Fruit fly (Drosophila melanogaster) whole organism, embryonic: ENCODE measurements around the gene CG44001.

Source experiments
- BEAF-32 ChIP-seq: fragments of 200-800 bp; sonication (Bioruptor generic); optimal IDR thresholded peaks from 3 replicates; lab custom pipeline; 2017; ENCODE audit warnings: missing biosample characterization, missing genetic modification characterization, mild to moderate bottlenecking, moderate library complexity, missing genetic modification reagents
- Bgb ChIP-seq: fragments of 200-800 bp; sonication (Bioruptor generic); IDR thresholded peaks from 2 replicates; pipeline ENCODE4 v1.3.6; 2022; ENCODE audit warnings: missing biosample characterization, missing genetic modification characterization; ENCODE audit not compliant: partially characterized antibody
- CG10267 ChIP-seq: fragments of 200-800 bp; sonication (Bioruptor generic); optimal IDR thresholded peaks from 2 replicates; lab custom pipeline; 2018; ENCODE audit warnings: missing biosample characterization, mild to moderate bottlenecking, missing genetic modification characterization, moderate library complexity
- CG10959 ChIP-seq: fragments of 200-800 bp; sonication (Bioruptor generic); IDR thresholded peaks from 2 replicates; pipeline ENCODE4 v1.3.6; 2022; ENCODE audit warnings: missing biosample characterization, missing genetic modification characterization
- CG11696 ChIP-seq: fragments of 200-800 bp; sonication (Bioruptor generic); IDR thresholded peaks from 2 replicates; pipeline ENCODE4 v1.3.6; 2022; ENCODE audit warnings: missing biosample characterization, missing genetic modification characterization
- CG15011 ChIP-seq: fragments of 200-800 bp; sonication (Bioruptor generic); optimal IDR thresholded peaks from 3 replicates; lab custom pipeline; 2018; ENCODE audit warnings: missing biosample characterization, mild to moderate bottlenecking, missing genetic modification characterization
- CG15479 ChIP-seq: fragments of 200-800 bp; sonication (Bioruptor generic); optimal IDR thresholded peaks from 3 replicates; lab custom pipeline; 2019; ENCODE audit warnings: missing biosample characterization, mild to moderate bottlenecking, missing genetic modification characterization, moderate library complexity
- CG1602 ChIP-seq: fragments of 200-800 bp; sonication (Bioruptor generic); optimal IDR thresholded peaks from 3 replicates; lab custom pipeline; 2016; ENCODE audit warnings: missing biosample characterization, missing genetic modification characterization
- CG17829 ChIP-seq: fragments of 200-800 bp; optimal IDR thresholded peaks from 2 replicates; lab custom pipeline; 2019; ENCODE audit warnings: missing biosample characterization, mild to moderate bottlenecking, missing genetic modification characterization, moderate library complexity
- CG31365 ChIP-seq: fragments of 200-800 bp; sonication (Bioruptor generic); optimal IDR thresholded peaks from 2 replicates; lab custom pipeline; 2018; ENCODE audit warnings: missing biosample characterization, mild to moderate bottlenecking, missing genetic modification characterization
- CG5245 ChIP-seq: fragments of 200-800 bp; sonication (Bioruptor generic); optimal IDR thresholded peaks from 3 replicates; lab custom pipeline; 2016; ENCODE audit warnings: missing biosample characterization, missing genetic modification characterization
- CG6765 ChIP-seq: fragments of 200-800 bp; sonication (Bioruptor generic); optimal IDR thresholded peaks from 3 replicates; lab custom pipeline; 2017; ENCODE audit warnings: missing biosample characterization, mild to moderate bottlenecking, missing genetic modification characterization
- CG7357 ChIP-seq: fragments of 200-800 bp; sonication (Bioruptor generic); IDR thresholded peaks from 3 replicates; pipeline ENCODE4 v1.3.6; 2022; ENCODE audit warnings: missing biosample characterization, missing genetic modification characterization
- CG8089 ChIP-seq: fragments of 200-800 bp; sonication (Bioruptor generic); optimal IDR thresholded peaks from 3 replicates; lab custom pipeline; 2016; ENCODE audit warnings: missing biosample characterization, missing genetic modification characterization
- CG8281 ChIP-seq: fragments of 200-800 bp; sonication (Bioruptor generic); optimal IDR thresholded peaks from 2 replicates; lab custom pipeline; 2018; ENCODE audit warnings: missing biosample characterization, mild to moderate bottlenecking, missing genetic modification characterization, moderate library complexity
- CG8944 ChIP-seq: fragments of 200-800 bp; sonication (Bioruptor generic); optimal IDR thresholded peaks from 3 replicates; lab custom pipeline; 2016; ENCODE audit warnings: missing biosample characterization, missing genetic modification characterization
- CTCF ChIP-seq: fragments of 200-800 bp; sonication (Bioruptor generic); optimal IDR thresholded peaks from 2 replicates; lab custom pipeline; 2017; ENCODE audit warnings: missing biosample characterization, mild to moderate bottlenecking, missing genetic modification characterization, moderate library complexity
- Chrac-16 ChIP-seq: fragments of 200-800 bp; sonication (Bioruptor generic); optimal IDR thresholded peaks from 3 replicates; lab custom pipeline; 2016; ENCODE audit warnings: missing biosample characterization, missing genetic modification characterization
- Dbx ChIP-seq: fragments of 200-800 bp; sonication (Bioruptor generic); IDR thresholded peaks from 3 replicates; pipeline ENCODE4 v1.3.6; 2022; ENCODE audit warnings: missing biosample characterization, missing genetic modification characterization
- Fer3 ChIP-seq: fragments of 200-800 bp; sonication (Bioruptor generic); optimal IDR thresholded peaks from 2 replicates; lab custom pipeline; 2018; ENCODE audit warnings: missing biosample characterization, mild to moderate bottlenecking, missing genetic modification characterization, moderate library complexity
- Gsc ChIP-seq: fragments of 200-800 bp; sonication (Bioruptor generic); IDR thresholded peaks from 2 replicates; pipeline ENCODE4 v1.3.6; 2022; ENCODE audit warnings: missing biosample characterization, missing genetic modification characterization
- HLH3B ChIP-seq: fragments of 200-800 bp; sonication (Bioruptor generic); IDR thresholded peaks from 2 replicates; pipeline ENCODE4 v1.3.6; 2022; ENCODE audit warnings: missing biosample characterization, missing genetic modification characterization
- Hmr ChIP-seq: fragments of 200-800 bp; sonication (Bioruptor generic); optimal IDR thresholded peaks from 3 replicates; lab custom pipeline; 2017; ENCODE audit warnings: mild to moderate bottlenecking, missing biosample characterization, missing genetic modification reagents, missing genetic modification characterization
- Hr51 ChIP-seq, 2 experiments: fragments of 200-800 bp; sonication (Bioruptor generic); optimal IDR thresholded peaks; 2 replicates in 1 of 2; 3 replicates in 1 of 2; lab custom pipeline; 2016 to 2018; ENCODE audit warnings: missing biosample characterization in 2 of 2, missing genetic modification characterization in 2 of 2, mild to moderate bottlenecking in 1 of 2, moderate library complexity in 1 of 2
- MTF-1 ChIP-seq: fragments of 200-800 bp; sonication (Bioruptor generic); optimal IDR thresholded peaks from 2 replicates; lab custom pipeline; 2018; ENCODE audit warnings: missing biosample characterization, mild to moderate bottlenecking, missing genetic modification characterization, borderline replicate concordance
- Meics ChIP-seq: fragments of 200-800 bp; sonication (Bioruptor generic); optimal IDR thresholded peaks from 2 replicates; lab custom pipeline; 2017; ENCODE audit warnings: missing biosample characterization, mild to moderate bottlenecking, missing genetic modification characterization
- Nf-YB ChIP-seq: fragments of 200-800 bp; sonication (Bioruptor generic); optimal IDR thresholded peaks from 3 replicates; lab custom pipeline; 2019; ENCODE audit warnings: missing biosample characterization, mild to moderate bottlenecking, missing genetic modification characterization, moderate library complexity
- Oli ChIP-seq: fragments of 200-800 bp; sonication (Bioruptor generic); optimal IDR thresholded peaks from 2 replicates; lab custom pipeline; 2018; ENCODE audit warnings: missing biosample characterization, mild to moderate bottlenecking, missing genetic modification characterization, moderate library complexity
- Optix ChIP-seq: fragments of 200-800 bp; sonication (Bioruptor generic); IDR thresholded peaks from 3 replicates; pipeline ENCODE4 v1.3.6; 2022; ENCODE audit warnings: missing biosample characterization, missing genetic modification characterization
- Sox102F ChIP-seq: fragments of 200-800 bp; sonication (Bioruptor generic); optimal IDR thresholded peaks from 2 replicates; lab custom pipeline; 2018; ENCODE audit warnings: missing biosample characterization, mild to moderate bottlenecking, missing genetic modification characterization, moderate library complexity
- Sry-β ChIP-seq: fragments of 200-800 bp; sonication (Bioruptor generic); optimal IDR thresholded peaks from 2 replicates; lab custom pipeline; 2018; ENCODE audit warnings: missing biosample characterization, mild to moderate bottlenecking, missing genetic modification characterization, moderate library complexity
- Sry-δ ChIP-seq: fragments of 200-800 bp; sonication (Bioruptor generic); optimal IDR thresholded peaks from 2 replicates; lab custom pipeline; 2016; ENCODE audit warnings: missing biosample characterization, missing genetic modification characterization
- Vsx1 ChIP-seq: fragments of 200-800 bp; sonication (Bioruptor generic); optimal IDR thresholded peaks from 2 replicates; lab custom pipeline; 2017; ENCODE audit warnings: missing biosample characterization, mild to moderate bottlenecking, missing genetic modification characterization, missing genetic modification reagents
- YL-1 ChIP-seq: fragments of 200-800 bp; sonication (Bioruptor generic); optimal IDR thresholded peaks from 3 replicates; lab custom pipeline; 2017; ENCODE audit warnings: missing biosample characterization, mild to moderate bottlenecking, missing genetic modification characterization
- cas ChIP-seq: fragments of 200-800 bp; sonication (Bioruptor generic); IDR thresholded peaks from 2 replicates; pipeline ENCODE4 v1.3.6; 2022; ENCODE audit warnings: missing biosample characterization, missing genetic modification characterization
- cato ChIP-seq: fragments of 200-800 bp; sonication (Bioruptor generic); optimal IDR thresholded peaks from 2 replicates; lab custom pipeline; 2016; ENCODE audit warnings: missing biosample characterization, missing genetic modification characterization, borderline replicate concordance
- corto ChIP-seq: fragments of 200-800 bp; sonication (Bioruptor generic); optimal IDR thresholded peaks from 2 replicates; lab custom pipeline; 2016; ENCODE audit warnings: missing biosample characterization, mild to moderate bottlenecking, missing genetic modification characterization, moderate library complexity
- dmrt11E ChIP-seq: fragments of 200-800 bp; sonication (Bioruptor generic); optimal IDR thresholded peaks from 3 replicates; lab custom pipeline; 2018; ENCODE audit warnings: missing biosample characterization, mild to moderate bottlenecking, missing genetic modification characterization, moderate library complexity
- fd3F ChIP-seq: fragments of 200-800 bp; sonication (Bioruptor generic); optimal IDR thresholded peaks from 2 replicates; lab custom pipeline; 2018; ENCODE audit warnings: missing biosample characterization, mild to moderate bottlenecking, missing genetic modification characterization, moderate library complexity
- ham ChIP-seq: fragments of 200-800 bp; sonication (Bioruptor generic); IDR thresholded peaks from 2 replicates; pipeline ENCODE4 v1.3.6; 2022; ENCODE audit warnings: missing biosample characterization, missing genetic modification characterization
- lbe ChIP-seq: fragments of 200-800 bp; sonication (Bioruptor generic); optimal IDR thresholded peaks from 2 replicates; lab custom pipeline; 2016; ENCODE audit warnings: missing biosample characterization, mild to moderate bottlenecking, missing genetic modification characterization
- maf-S ChIP-seq: fragments of 200-800 bp; sonication (Bioruptor generic); optimal IDR thresholded peaks from 2 replicates; lab custom pipeline; 2016; ENCODE audit warnings: missing biosample characterization, missing genetic modification characterization
- onecut ChIP-seq: fragments of 200-800 bp; sonication (Bioruptor generic); IDR thresholded peaks from 2 replicates; pipeline ENCODE4 v1.3.6; 2022; ENCODE audit warnings: missing biosample characterization, missing genetic modification characterization
- otp ChIP-seq: fragments of 200-800 bp; sonication (Bioruptor generic); IDR thresholded peaks from 3 replicates; pipeline ENCODE4, ENCODE4 v1.3.6; 2022; ENCODE audit warnings: missing biosample characterization, missing genetic modification characterization
- run ChIP-seq: fragments of 200-800 bp; sonication (Bioruptor generic); optimal IDR thresholded peaks from 3 replicates; lab custom pipeline; 2018; ENCODE audit warnings: missing biosample characterization, mild to moderate bottlenecking, missing genetic modification characterization
- sob ChIP-seq: fragments of 200-800 bp; sonication (Bioruptor generic); IDR thresholded peaks from 2 replicates; pipeline ENCODE4 v1.3.6; 2022; ENCODE audit warnings: missing biosample characterization, missing genetic modification characterization
- sr ChIP-seq: fragments of 200-800 bp; sonication (Bioruptor generic); IDR thresholded peaks from 3 replicates; pipeline ENCODE4 v1.3.6; 2022; ENCODE audit warnings: missing biosample characterization, missing genetic modification characterization
- stwl ChIP-seq: fragments of 200-800 bp; sonication (Bioruptor generic); optimal IDR thresholded peaks from 3 replicates; lab custom pipeline; 2018; ENCODE audit warnings: missing biosample characterization, mild to moderate bottlenecking, missing genetic modification characterization, moderate library complexity
- wor ChIP-seq: fragments of 200-800 bp; sonication (Bioruptor generic); IDR thresholded peaks from 2 replicates; pipeline ENCODE4 v1.3.6; 2022; ENCODE audit warnings: missing biosample characterization, missing genetic modification characterization
- zen ChIP-seq: fragments of 200-800 bp; sonication (Bioruptor generic); optimal IDR thresholded peaks from 3 replicates; lab custom pipeline; 2018; ENCODE audit warnings: missing biosample characterization, mild to moderate bottlenecking, missing genetic modification characterization, moderate library complexity

Gene CG44001

DNA sequence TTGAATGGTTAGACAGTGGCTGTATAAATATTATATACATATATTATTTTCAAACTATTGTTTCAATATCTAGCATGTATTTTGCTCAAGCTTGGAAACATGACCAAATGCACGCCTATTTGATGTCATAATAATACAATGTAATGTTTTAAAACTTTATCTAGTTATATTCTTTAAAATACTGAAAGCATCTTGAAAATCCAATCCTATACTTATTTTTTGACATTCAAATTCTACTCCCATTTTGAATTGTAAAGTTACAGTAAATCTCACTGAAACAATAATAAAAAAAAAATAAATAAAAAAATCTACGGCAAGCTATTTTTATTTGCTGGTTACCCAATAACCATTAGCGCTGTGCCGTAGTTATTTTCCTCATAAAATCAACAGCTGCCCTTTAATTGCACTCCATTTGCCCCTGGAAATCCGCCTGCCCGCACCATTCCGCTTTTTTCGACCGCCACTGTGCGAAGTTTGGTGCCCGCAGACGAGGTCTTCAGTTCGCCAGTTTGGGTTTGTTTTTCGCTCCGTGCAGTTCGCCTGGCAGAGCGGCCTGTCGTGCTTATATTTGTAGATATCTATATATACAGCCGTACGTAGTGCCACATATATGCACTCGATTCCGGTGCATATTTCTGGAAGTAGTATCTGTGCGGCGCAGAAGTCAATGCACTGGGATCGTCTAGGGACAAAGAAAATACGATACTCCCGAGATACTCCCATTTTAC lies 2.0 kb downstream of the CG44001 start (continued):
- TF ChIP-seq Sry-δ (GFP tag; lab: Kevin White, UChicago) = no peak
- TF ChIP-seq Hmr = peak; percentile 48
- TF ChIP-seq CG11696 = peak; percentile 41; the same call in 1 of the 2 replicates
- no peak for TF ChIP-seq BEAF-32 (GFP tag; lab: Kevin White, UChicago)
- TF ChIP-seq sob (GFP tag; lab: Robert Waterston, UW) = no peak
- peak; percentile 7 to 73 for TF ChIP-seq Hr51 (GFP tag; optimal IDR thresholded peaks at IDR 0.05; lab: Kevin White, UChicago)
- peak; percentile 30 for TF ChIP-seq Vsx1 (GFP tag; lab: Kevin White, UChicago)
- TF ChIP-seq Dbx (GFP tag; lab: Robert Waterston, UW) = no peak
- peak; percentile 33 for TF ChIP-seq onecut (GFP tag; lab: Robert Waterston, UW)
- TF ChIP-seq wor (GFP tag; lab: Robert Waterston, UW) = no peak
- TF ChIP-seq lbe = no peak
- peak; percentile 18 for TF ChIP-seq CTCF (GFP tag; lab: Kevin White, UChicago)
- TF ChIP-seq HLH3B = peak; percentile 25
- peak; percentile 67 for TF ChIP-seq Sox102F (GFP tag; lab: Kevin White, UChicago)
- TF ChIP-seq CG8281 = no peak
- TF ChIP-seq otp (GFP tag; lab: Robert Waterston, UW) = no peak
- TF ChIP-seq YL-1 (GFP tag; lab: Kevin White, UChicago) = no peak
- peak; percentile 68 for TF ChIP-seq Meics (GFP tag; lab: Kevin White, UChicago)
- TF ChIP-seq CG15011 (GFP tag; lab: Kevin White, UChicago) = peak; percentile 21
- no peak for TF ChIP-seq CG15479 (GFP tag; lab: Kevin White, UChicago)
- TF ChIP-seq CG7357 (GFP tag; lab: Robert Waterston, UW) = no peak
- peak; percentile 26 for TF ChIP-seq CG6765 (GFP tag; lab: Kevin White, UChicago)
- TF ChIP-seq Bgb (GFP tag; lab: Robert Waterston, UW) = no peak
- no peak for TF ChIP-seq Sry-β (GFP tag; lab: Kevin White, UChicago)
- peak; percentile 41 for TF ChIP-seq fd3F (GFP tag; lab: Kevin White, UChicago)
- TF ChIP-seq run (tag; lab: Kevin White, UChicago) = peak; percentile 24
- no peak for TF ChIP-seq cas (GFP tag; lab: Robert Waterston, UW)
- TF ChIP-seq CG5245 (GFP tag; lab: Kevin White, UChicago) = no peak
- TF ChIP-seq maf-S (GFP tag; lab: Kevin White, UChicago) = peak; percentile 4
- peak; percentile 29 for TF ChIP-seq CG1602
- TF ChIP-seq Gsc (GFP tag; lab: Robert Waterston, UW) = no peak
- peak; percentile 53 for TF ChIP-seq CG8944
- TF ChIP-seq corto (GFP tag; lab: Kevin White, UChicago) = no peak
- peak; percentile 31 for TF ChIP-seq dmrt11E
- no peak for TF ChIP-seq cato
- peak; percentile 43 for TF ChIP-seq Nf-YB (GFP tag; lab: Kevin White, UChicago)
- no peak for TF ChIP-seq stwl (tag; lab: Kevin White, UChicago)
- TF ChIP-seq CG10267 (tag; lab: Kevin White, UChicago) = peak; percentile 53
- TF ChIP-seq Optix = no peak
- TF ChIP-seq CG31365 = no peak
- TF ChIP-seq Fer3 (tag; lab: Kevin White, UChicago) = peak; percentile 21
- TF ChIP-seq zen (tag; lab: Kevin White, UChicago) = no peak
- TF ChIP-seq CG10959 (GFP tag; lab: Robert Waterston, UW) = no peak
- TF ChIP-seq MTF-1 (GFP tag; lab: Kevin White, UChicago) = peak; percentile 5
- peak; percentile 42 for TF ChIP-seq CG17829 (tag; lab: Kevin White, UChicago)
- no peak; the same call in 1 of the 2 replicates for TF ChIP-seq ham (GFP tag; lab: Robert Waterston, UW)
- peak; percentile 66 for TF ChIP-seq Oli
- peak; percentile 40; the same call in 1 of the 3 replicates for TF ChIP-seq sr (GFP tag; lab: Robert Waterston, UW)
- no peak for TF ChIP-seq Chrac-16
- peak; percentile 13 for TF ChIP-seq CG8089 (GFP tag; lab: Kevin White, UChicago)
